Fruit fly (Drosophila melanogaster) whole organism, embryonic: ENCODE data around the gene Decay.

Experiments used
- ATbp ChIP-seq: fragments of 200-800 bp; sonication (Bioruptor generic); optimal IDR thresholded peaks from 2 replicates; lab custom pipeline; 2017; ENCODE audit warnings: missing biosample characterization, mild to moderate bottlenecking, missing genetic modification characterization, missing genetic modification reagents
- Antp ChIP-seq: fragments of 200-800 bp; sonication (Bioruptor generic); optimal IDR thresholded peaks from 3 replicates; lab custom pipeline; 2016; ENCODE audit warnings: missing biosample characterization, missing genetic modification characterization
- Blimp-1 ChIP-seq: fragments of 200-800 bp; sonication (Bioruptor generic); optimal IDR thresholded peaks from 3 replicates; lab custom pipeline; 2018; ENCODE audit warnings: missing biosample characterization, missing genetic modification characterization, mild to moderate bottlenecking, moderate library complexity, missing genetic modification reagents
- CG10147 ChIP-seq: fragments of 200-800 bp; sonication (Bioruptor generic); optimal IDR thresholded peaks from 2 replicates; lab custom pipeline; 2019; ENCODE audit warnings: missing biosample characterization, mild to moderate bottlenecking, missing genetic modification characterization, moderate library complexity
- CG10267 ChIP-seq: fragments of 200-800 bp; sonication (Bioruptor generic); optimal IDR thresholded peaks from 2 replicates; lab custom pipeline; 2018; ENCODE audit warnings: missing biosample characterization, mild to moderate bottlenecking, missing genetic modification characterization, moderate library complexity
- CG11247 ChIP-seq: fragments of 200-800 bp; sonication (Bioruptor generic); IDR thresholded peaks from 2 replicates; pipeline ENCODE4 v1.3.6; 2022; ENCODE audit warnings: missing biosample characterization, missing genetic modification characterization
- CG12219 ChIP-seq: fragments of 200-800 bp; sonication (Bioruptor generic); optimal IDR thresholded peaks from 3 replicates; lab custom pipeline; 2018; ENCODE audit warnings: missing biosample characterization, mild to moderate bottlenecking, missing genetic modification characterization
- CG12391 ChIP-seq: fragments of 200-800 bp; sonication (Bioruptor generic); optimal IDR thresholded peaks from 3 replicates; lab custom pipeline; 2018; ENCODE audit warnings: missing biosample characterization, mild to moderate bottlenecking, missing genetic modification characterization, moderate library complexity
- CG12769 ChIP-seq: fragments of 200-800 bp; sonication (Bioruptor generic); optimal IDR thresholded peaks from 2 replicates; lab custom pipeline; 2019; ENCODE audit warnings: missing biosample characterization, mild to moderate bottlenecking, missing genetic modification characterization, moderate library complexity
- CG1529 ChIP-seq: fragments of 200-800 bp; sonication (Bioruptor generic); optimal IDR thresholded peaks from 3 replicates; lab custom pipeline; 2018; ENCODE audit warnings: missing biosample characterization, missing genetic modification characterization
- CG1602 ChIP-seq: fragments of 200-800 bp; sonication (Bioruptor generic); optimal IDR thresholded peaks from 3 replicates; lab custom pipeline; 2016; ENCODE audit warnings: missing biosample characterization, missing genetic modification characterization
- CG16863 ChIP-seq: fragments of 200-800 bp; sonication (Bioruptor generic); optimal IDR thresholded peaks from 3 replicates; lab custom pipeline; 2016; ENCODE audit warnings: missing biosample characterization, missing genetic modification characterization
- CG18262 ChIP-seq: fragments of 200-800 bp; optimal IDR thresholded peaks from 3 replicates; lab custom pipeline; 2019; ENCODE audit warnings: missing biosample characterization, mild to moderate bottlenecking, missing genetic modification characterization, moderate library complexity
- CG18619 ChIP-seq: fragments of 200-800 bp; sonication (Bioruptor generic); optimal IDR thresholded peaks from 3 replicates; lab custom pipeline; 2017; ENCODE audit warnings: missing biosample characterization, mild to moderate bottlenecking, missing genetic modification characterization
- CG2120 ChIP-seq: fragments of 200-800 bp; sonication (Bioruptor generic); optimal IDR thresholded peaks from 3 replicates; lab custom pipeline; 2016; ENCODE audit warnings: missing biosample characterization, missing genetic modification characterization
- CG2129 ChIP-seq: fragments of 200-800 bp; sonication (Bioruptor generic); IDR thresholded peaks from 2 replicates; pipeline ENCODE4 v1.3.6; 2022; ENCODE audit warnings: missing biosample characterization, missing genetic modification characterization; ENCODE audit not compliant: partially characterized antibody
- CG2712 ChIP-seq: fragments of 200-800 bp; optimal IDR thresholded peaks from 3 replicates; lab custom pipeline; 2019; ENCODE audit warnings: missing biosample characterization, mild to moderate bottlenecking, missing genetic modification characterization, moderate library complexity
- CG30403 ChIP-seq: fragments of 200-800 bp; sonication (Bioruptor generic); optimal IDR thresholded peaks from 3 replicates; lab custom pipeline; 2016; ENCODE audit warnings: missing biosample characterization, missing genetic modification characterization
- CG32767 ChIP-seq: fragments of 200-800 bp; sonication (Bioruptor generic); IDR thresholded peaks from 2 replicates; pipeline ENCODE4 v1.3.6; 2022; ENCODE audit warnings: missing biosample characterization, missing genetic modification characterization
- CG4730 ChIP-seq: fragments of 200-800 bp; sonication (Bioruptor generic); IDR thresholded peaks from 2 replicates; pipeline ENCODE4 v1.3.6; 2022; ENCODE audit warnings: missing biosample characterization, missing genetic modification characterization
- CG6654 ChIP-seq: fragments of 200-800 bp; sonication (Bioruptor generic); optimal IDR thresholded peaks from 2 replicates; lab custom pipeline; 2017; ENCODE audit warnings: missing biosample characterization, mild to moderate bottlenecking, missing genetic modification characterization
- CG7556 ChIP-seq: fragments of 200-800 bp; sonication (Bioruptor generic); optimal IDR thresholded peaks from 2 replicates; lab custom pipeline; 2017; ENCODE audit warnings: missing biosample characterization, mild to moderate bottlenecking, missing genetic modification characterization
- CG7839 ChIP-seq: fragments of 200-800 bp; sonication (Bioruptor generic); optimal IDR thresholded peaks from 3 replicates; lab custom pipeline; 2018; ENCODE audit warnings: missing biosample characterization, mild to moderate bottlenecking, missing genetic modification characterization, moderate library complexity
- CG7963 ChIP-seq: fragments of 200-800 bp; sonication (Bioruptor generic); IDR thresholded peaks from 3 replicates; pipeline ENCODE4 v1.3.6; 2022; ENCODE audit warnings: missing biosample characterization, missing genetic modification characterization; ENCODE audit not compliant: partially characterized antibody
- CG8388 ChIP-seq: fragments of 200-800 bp; sonication (Bioruptor generic); optimal IDR thresholded peaks from 2 replicates; lab custom pipeline; 2019; ENCODE audit warnings: missing biosample characterization, mild to moderate bottlenecking, missing genetic modification characterization, moderate library complexity
- CG9932 ChIP-seq: fragments of 200-800 bp; sonication (Bioruptor generic); IDR thresholded peaks from 2 replicates; pipeline ENCODE4 v1.3.6; 2022; ENCODE audit warnings: missing biosample characterization, missing genetic modification characterization
- D19A ChIP-seq: fragments of 200-800 bp; optimal IDR thresholded peaks from 3 replicates; lab custom pipeline; 2019; ENCODE audit warnings: missing biosample characterization, mild to moderate bottlenecking, missing genetic modification characterization, moderate library complexity
- H15 ChIP-seq: fragments of 200-800 bp; sonication (Bioruptor generic); IDR thresholded peaks from 3 replicates; pipeline ENCODE4 v1.3.6; 2022; ENCODE audit warnings: missing biosample characterization, missing genetic modification characterization
- HLH3B ChIP-seq: fragments of 200-800 bp; sonication (Bioruptor generic); IDR thresholded peaks from 2 replicates; pipeline ENCODE4 v1.3.6; 2022; ENCODE audit warnings: missing biosample characterization, missing genetic modification characterization
- Lhr ChIP-seq: fragments of 200-800 bp; sonication (Bioruptor generic); optimal IDR thresholded peaks from 3 replicates; lab custom pipeline; 2017; ENCODE audit warnings: mild to moderate bottlenecking, missing biosample characterization, missing genetic modification reagents, missing genetic modification characterization
- Med ChIP-seq: fragments of 200-800 bp; sonication (Bioruptor generic); peaks from one replicate; lab custom pipeline; 2016; ENCODE audit warnings: missing biosample characterization, missing genetic modification characterization, mild to moderate bottlenecking, inconsistent platforms, moderate library complexity
- Sox100B ChIP-seq: fragments of 200-800 bp; sonication (Bioruptor generic); optimal IDR thresholded peaks from 3 replicates; lab custom pipeline; 2018; ENCODE audit warnings: missing biosample characterization, mild to moderate bottlenecking, missing genetic modification characterization
- Stat92E ChIP-seq, 3 experiments: fragments of >200 bp in 2 of 3; fragments of 200-800 bp in 1 of 3; sonication (Bioruptor generic) in 1 of 3; optimal IDR thresholded peaks; 2 replicates each; lab custom pipeline; 2017 to 2019; ENCODE audit warnings: missing biosample characterization in 3 of 3, missing genetic modification characterization in 3 of 3, mild to moderate bottlenecking in 1 of 3, moderate library complexity in 1 of 3
- Xrp1 ChIP-seq: fragments of 200-800 bp; sonication (Bioruptor generic); IDR thresholded peaks from 2 replicates; pipeline ENCODE4 v1.3.6; 2022; ENCODE audit warnings: missing biosample characterization, missing genetic modification characterization
- cg ChIP-seq: fragments of 200-800 bp; sonication (Bioruptor generic); optimal IDR thresholded peaks from 3 replicates; lab custom pipeline; 2019; ENCODE audit warnings: missing biosample characterization, mild to moderate bottlenecking, missing genetic modification characterization, moderate library complexity
- chn ChIP-seq: fragments of 200-800 bp; sonication (Bioruptor generic); optimal IDR thresholded peaks from 2 replicates; lab custom pipeline; 2016; ENCODE audit warnings: missing biosample characterization, missing genetic modification characterization
- eve ChIP-seq, 2 experiments: fragments of >200 bp; optimal IDR thresholded peaks; 2 replicates each; lab custom pipeline; 2017; ENCODE audit warnings: missing biosample characterization in 2 of 2, missing genetic modification characterization in 2 of 2
- eyg ChIP-seq: fragments of 200-800 bp; sonication (Bioruptor generic); optimal IDR thresholded peaks from 3 replicates; lab custom pipeline; 2016; ENCODE audit warnings: missing biosample characterization, missing genetic modification characterization
- fd102C ChIP-seq: fragments of 200-800 bp; sonication (Bioruptor generic); optimal IDR thresholded peaks from 2 replicates; lab custom pipeline; 2018; ENCODE audit warnings: missing biosample characterization, mild to moderate bottlenecking, missing genetic modification characterization, moderate library complexity
- fru ChIP-seq: fragments of >200 bp; optimal IDR thresholded peaks from 2 replicates; lab custom pipeline; 2017
- gem ChIP-seq: fragments of 200-800 bp; sonication (Bioruptor generic); optimal IDR thresholded peaks from 2 replicates; lab custom pipeline; 2019; ENCODE audit warnings: missing biosample characterization, mild to moderate bottlenecking, missing genetic modification characterization, moderate library complexity
- grau ChIP-seq: fragments of 200-800 bp; optimal IDR thresholded peaks from 3 replicates; lab custom pipeline; 2019; ENCODE audit warnings: missing biosample characterization, mild to moderate bottlenecking, missing genetic modification characterization, moderate library complexity
- ken ChIP-seq: fragments of 200-800 bp; sonication (Bioruptor generic); IDR thresholded peaks from 3 replicates; pipeline ENCODE4 v1.3.6; 2022; ENCODE audit warnings: missing biosample characterization, missing genetic modification characterization
- lmd ChIP-seq: fragments of 200-800 bp; sonication (Bioruptor generic); IDR thresholded peaks from 2 replicates; pipeline ENCODE4 v1.3.6; 2022; ENCODE audit warnings: missing biosample characterization, missing genetic modification characterization
- lola ChIP-seq, 3 experiments: fragments of >200 bp in 2 of 3; fragments of 200-800 bp in 1 of 3; sonication (Bioruptor generic) in 1 of 3; optimal IDR thresholded peaks; 2 replicates each; lab custom pipeline; 2017 to 2019; ENCODE audit warnings: missing biosample characterization in 3 of 3, missing genetic modification characterization in 3 of 3, mild to moderate bottlenecking in 1 of 3, moderate library complexity in 1 of 3
- mld ChIP-seq: fragments of 200-800 bp; sonication (Bioruptor generic); IDR thresholded peaks from 3 replicates; pipeline ENCODE4 v1.3.6; 2022; ENCODE audit warnings: missing biosample characterization, missing genetic modification characterization; ENCODE audit not compliant: partially characterized antibody
- phol ChIP-seq: fragments of 200-800 bp; sonication (Bioruptor generic); optimal IDR thresholded peaks from 3 replicates; lab custom pipeline; 2018; ENCODE audit warnings: missing biosample characterization, mild to moderate bottlenecking, missing genetic modification characterization, moderate library complexity
- sd ChIP-seq: fragments of 200-800 bp; sonication (Bioruptor generic); optimal IDR thresholded peaks from 3 replicates; lab custom pipeline; 2018; ENCODE audit warnings: missing biosample characterization, mild to moderate bottlenecking, missing genetic modification characterization, moderate library complexity
- tio ChIP-seq: fragments of 200-800 bp; sonication (Bioruptor generic); optimal IDR thresholded peaks from 2 replicates; lab custom pipeline; 2017; ENCODE audit warnings: missing biosample characterization, missing genetic modification characterization, inconsistent platforms
- unpg ChIP-seq: fragments of 200-800 bp; sonication (Bioruptor generic); optimal IDR thresholded peaks from 3 replicates; lab custom pipeline; 2018; ENCODE audit warnings: missing biosample characterization, mild to moderate bottlenecking, missing genetic modification characterization, moderate library complexity

The Decay gene

DNA sequence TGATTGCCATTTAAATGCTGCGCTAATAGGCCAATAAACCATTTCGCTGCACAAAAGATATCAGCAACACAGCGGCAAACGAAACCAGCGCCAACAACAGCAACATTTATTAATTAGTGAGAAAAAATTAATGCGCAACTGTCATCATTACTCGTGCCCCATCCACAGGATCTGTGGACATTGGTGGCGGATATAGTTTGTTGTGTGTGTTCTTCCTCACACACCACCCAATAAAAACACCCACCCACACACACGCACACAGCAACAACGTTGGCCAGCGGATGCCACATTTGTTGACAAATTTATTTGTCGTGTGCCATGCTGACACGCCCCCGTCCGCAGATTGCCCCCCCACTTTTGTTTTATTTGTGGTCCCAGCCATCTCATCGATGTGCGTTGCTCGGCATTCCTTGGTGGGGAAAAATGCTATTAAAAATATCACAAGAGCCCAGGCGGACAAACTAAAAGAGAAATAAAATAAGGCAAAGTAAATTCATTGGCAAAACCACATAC lies 17.4 kb upstream of the Decay start (continued):
- TF ChIP-seq H15 (GFP tag; lab: Robert Waterston, UW) (no peak), CG1602 (GFP tag; lab: Kevin White, UChicago) (no peak), CG12219 (GFP tag; lab: Kevin White, UChicago) (no peak), lmd (GFP tag; lab: Robert Waterston, UW) (no peak), Lhr (no peak), CG7963 (no peak), ken (GFP tag; lab: Robert Waterston, UW) (no peak), chn (GFP tag; lab: Kevin White, UChicago) (no peak), fd102C (GFP tag; lab: Kevin White, UChicago) (no peak), mld (GFP tag; lab: Robert Waterston, UW) (no peak), CG18619 (GFP tag; lab: Kevin White, UChicago) (no peak), Antp (GFP tag; lab: Kevin White, UChicago) (no peak), CG2129 (no peak), CG32767 (GFP tag; lab: Robert Waterston, UW) (no peak), D19A (tag; lab: Kevin White, UChicago) (no peak), CG2120 (GFP tag; lab: Kevin White, UChicago) (no peak), unpg (GFP tag; lab: Kevin White, UChicago) (no peak), CG4730 (GFP tag; lab: Robert Waterston, UW) (no peak), HLH3B (GFP tag; lab: Robert Waterston, UW) (no peak), sd (tag; lab: Kevin White, UChicago) (peak; percentile 88), cg (GFP tag; lab: Kevin White, UChicago) (peak; percentile 39), Med (GFP tag; lab: Kevin White, UChicago) (peak; percentile 51), CG12769 (no peak), CG11247 (0 out of 2 replicates have a peak, but pooled peaks have one; percentile 13), eyg (GFP tag; lab: Kevin White, UChicago) (no peak)

DNA sequence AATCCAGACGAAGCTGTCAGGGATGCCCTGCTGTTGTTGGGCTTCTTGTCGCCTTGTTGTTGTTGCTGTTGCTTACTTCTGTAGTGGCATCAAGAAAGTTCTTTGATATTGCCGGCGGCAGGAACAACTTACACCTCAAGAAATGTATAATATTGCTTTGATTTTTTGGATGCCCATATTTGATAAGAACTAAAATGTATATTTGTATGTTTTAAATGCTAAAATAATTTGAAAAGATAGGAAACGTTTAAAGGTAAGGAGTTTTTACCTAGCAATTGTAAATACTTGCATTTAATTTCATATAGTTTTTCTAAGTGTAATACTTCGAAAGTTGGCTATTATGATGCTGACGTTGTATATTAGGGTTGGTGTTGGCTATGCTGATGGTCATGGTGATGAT lies 9.3 kb upstream of the Decay start:
- TF ChIP-seq CG1529 (peak; percentile 5), Xrp1 (GFP tag; lab: Robert Waterston, UW) (peak; percentile 49; the same call in 1 of the 2 replicates), fru (lab: Kevin White, UChicago) (no peak), CG9932 (peak; percentile 28; the same call in 1 of the 2 replicates), CG6654 (GFP tag; lab: Kevin White, UChicago) (no peak), CG10147 (GFP tag; lab: Kevin White, UChicago) (peak; percentile 18), Stat92E (GFP tag; optimal IDR thresholded peaks at IDR 0.05; lab: Kevin White, UChicago) (no peak), CG18262 (tag; lab: Kevin White, UChicago) (peak; percentile 67), phol (tag; lab: Kevin White, UChicago) (peak; percentile 59), CG10267 (peak; percentile 37), CG8388 (GFP tag; lab: Kevin White, UChicago) (peak; percentile 52), CG2712 (tag; lab: Kevin White, UChicago) (peak; percentile 64), grau (tag; lab: Kevin White, UChicago) (peak; percentile 46), CG30403 (GFP tag; lab: Kevin White, UChicago) (peak; percentile 20), tio (GFP tag; lab: Kevin White, UChicago) (peak; percentile 28), ATbp (peak; percentile 14), Sox100B (GFP tag; lab: Kevin White, UChicago) (peak; percentile 37), CG7839 (tag; lab: Kevin White, UChicago) (peak; percentile 60), CG16863 (no peak), gem (tag; lab: Kevin White, UChicago) (peak; percentile 75), CG7556 (GFP tag; lab: Kevin White, UChicago) (peak; percentile 43), CG12391 (tag; lab: Kevin White, UChicago) (peak; percentile 56), Blimp-1 (GFP tag; lab: Kevin White, UChicago) (peak; percentile 68), lola (GFP tag; optimal IDR thresholded peaks at IDR 0.05; lab: Kevin White, UChicago) (peak in 1 of 3 experiments; percentile 49), eve (GFP tag; optimal IDR thresholded peaks at IDR 0.05; lab: Kevin White, UChicago) (peak in 1 of 2 experiments; percentile 67)
